Worm (Caenorhabditis elegans) whole organism, L1 larva: Measurements from ENCODE around the gene T27E7.1.

ENCODE experiments used
- C04F5.9 ChIP-seq: sonication (generic microtip); optimal IDR thresholded peaks from 2 replicates; lab custom pipeline; 2016; ENCODE audit warnings: missing genetic modification characterization, missing compliant biosample characterization
- C16A3.4 ChIP-seq: fragments of 150-350 bp; optimal IDR thresholded peaks from 2 replicates; lab custom pipeline; 2014; ENCODE audit warnings: missing biosample characterization, missing genetic modification characterization
- aha-1 ChIP-seq: fragments of 150-350 bp; optimal IDR thresholded peaks from 2 replicates; lab custom pipeline; 2014; ENCODE audit warnings: missing biosample characterization, missing genetic modification characterization
- ceh-63 ChIP-seq: fragments of 200-800 bp; sonication (Bioruptor generic); optimal IDR thresholded peaks from 2 replicates; lab custom pipeline; 2018; ENCODE audit warnings: mild to moderate bottlenecking, missing genetic modification characterization, missing compliant biosample characterization
- ceh-8 ChIP-seq: fragments of 200-800 bp; sonication (Bioruptor generic); optimal IDR thresholded peaks from 2 replicates; lab custom pipeline; 2018; ENCODE audit warnings: mild to moderate bottlenecking, missing genetic modification characterization, moderate library complexity, missing compliant biosample characterization
- ceh-88 ChIP-seq: fragments of 200-800 bp; sonication (Bioruptor generic); IDR thresholded peaks from 2 replicates; pipeline ENCODE4 v1.3.6; 2022; ENCODE audit warnings: missing genetic modification characterization, missing compliant biosample characterization
- ceh-90 ChIP-seq: sonication (generic microtip); optimal IDR thresholded peaks from 2 replicates; lab custom pipeline; 2016; ENCODE audit warnings: missing genetic modification characterization, missing compliant biosample characterization
- egl-13 ChIP-seq: sonication (generic microtip); optimal IDR thresholded peaks from 2 replicates; lab custom pipeline; 2016; ENCODE audit warnings: missing genotype, missing genetic modification reagents, missing genetic modification characterization, missing compliant biosample characterization
- egl-27 ChIP-seq, 2 experiments: fragments of 150-350 bp in 1 of 2; sonication (generic microtip); optimal IDR thresholded peaks; 3 replicates each; lab custom pipeline; 2017 to 2018; ENCODE audit warnings: missing biosample characterization in 2 of 2, missing genetic modification characterization in 2 of 2, missing genetic modification reagents in 2 of 2
- elt-3 ChIP-seq, 6 experiments: fragments of 150-350 bp in 1 of 6; sonication (generic microtip); optimal IDR thresholded peaks; 2 replicates each; lab custom pipeline; 2017 to 2018; ENCODE audit warnings: missing biosample characterization in 6 of 6, missing genetic modification characterization in 6 of 6, inconsistent platforms in 1 of 6
- ets-5 ChIP-seq: fragments of 200-800 bp; sonication (Bioruptor generic); IDR thresholded peaks from 2 replicates; pipeline ENCODE4 v1.3.6; 2022; ENCODE audit warnings: missing genetic modification characterization, missing compliant biosample characterization
- fkh-4 ChIP-seq: sonication (generic microtip); optimal IDR thresholded peaks from 2 replicates; lab custom pipeline; 2016; ENCODE audit warnings: missing compliant biosample characterization, missing genetic modification characterization, borderline replicate concordance
- fos-1 ChIP-seq: fragments of 150-350 bp; optimal IDR thresholded peaks from 2 replicates; lab custom pipeline; 2014; ENCODE audit warnings: missing biosample characterization, missing genetic modification characterization
- grh-1 ChIP-seq: fragments of 200-800 bp; sonication (Bioruptor generic); IDR thresholded peaks from 2 replicates; pipeline ENCODE4 v1.3.6; 2022; ENCODE audit warnings: missing genetic modification reagents, missing genetic modification characterization, missing compliant biosample characterization
- hlh-4 ChIP-seq: sonication (generic microtip); optimal IDR thresholded peaks from 2 replicates; lab custom pipeline; 2016; ENCODE audit warnings: mild to moderate bottlenecking, missing genetic modification characterization, missing compliant biosample characterization
- hpl-2 ChIP-seq: fragments of 150-350 bp; optimal IDR thresholded peaks from 2 replicates; lab custom pipeline; 2014; ENCODE audit warnings: missing biosample characterization, missing genetic modification reagents, missing genetic modification characterization
- lin-14 ChIP-seq: fragments of 200-800 bp; sonication (Bioruptor generic); optimal IDR thresholded peaks from 2 replicates; lab custom pipeline; 2018; ENCODE audit warnings: mild to moderate bottlenecking, missing genetic modification characterization, moderate library complexity, missing compliant biosample characterization
- lin-39 ChIP-seq: fragments of 150-350 bp; optimal IDR thresholded peaks from 2 replicates; lab custom pipeline; 2014; ENCODE audit warnings: missing biosample characterization, missing genetic modification reagents, missing genetic modification characterization
- lir-3 ChIP-seq: sonication (generic microtip); optimal IDR thresholded peaks from 2 replicates; lab custom pipeline; 2016; ENCODE audit warnings: mild to moderate bottlenecking, missing genetic modification characterization, moderate library complexity, missing compliant biosample characterization; ENCODE audit not compliant: poor library complexity
- nhr-11 ChIP-seq: fragments of 150-350 bp; optimal IDR thresholded peaks from 2 replicates; lab custom pipeline; 2014; ENCODE audit warnings: missing biosample characterization, missing genetic modification characterization
- nhr-76 ChIP-seq: sonication (generic microtip); optimal IDR thresholded peaks from 2 replicates; lab custom pipeline; 2017; ENCODE audit warnings: missing biosample characterization, missing genetic modification characterization
- nhr-84 ChIP-seq: sonication (generic microtip); optimal IDR thresholded peaks from 2 replicates; lab custom pipeline; 2017; ENCODE audit warnings: missing biosample characterization, missing genetic modification characterization
- pag-3 ChIP-seq: sonication (generic microtip); optimal IDR thresholded peaks from 2 replicates; lab custom pipeline; 2017; ENCODE audit warnings: missing genetic modification characterization, mild to moderate bottlenecking, missing compliant biosample characterization, antibody characterized with exemption, borderline replicate concordance; ENCODE audit not compliant: insufficient read depth
- pax-3 ChIP-seq: fragments of 200-800 bp; sonication (Bioruptor generic); optimal IDR thresholded peaks from 2 replicates; lab custom pipeline; 2018; ENCODE audit warnings: mild to moderate bottlenecking, missing genetic modification characterization, moderate library complexity, missing compliant biosample characterization
- rnt-1 ChIP-seq: sonication (generic microtip); optimal IDR thresholded peaks from 2 replicates; lab custom pipeline; 2016; ENCODE audit warnings: mild to moderate bottlenecking, missing genetic modification characterization, moderate library complexity, missing compliant biosample characterization
- snpc-4 ChIP-seq: fragments of 150-350 bp; optimal IDR thresholded peaks from 2 replicates; lab custom pipeline; 2014; ENCODE audit warnings: missing biosample characterization, missing genetic modification characterization
- sptf-1 ChIP-seq: fragments of 150-350 bp; optimal IDR thresholded peaks from 2 replicates; lab custom pipeline; 2014; ENCODE audit warnings: missing biosample characterization, missing genetic modification characterization
- sup-37 ChIP-seq: fragments of 200-800 bp; sonication (Bioruptor generic); optimal IDR thresholded peaks from 2 replicates; lab custom pipeline; 2018; ENCODE audit warnings: mild to moderate bottlenecking, missing genetic modification characterization, missing compliant biosample characterization
- unc-130 ChIP-seq: fragments of 150-350 bp; optimal IDR thresholded peaks from 2 replicates; lab custom pipeline; 2017; ENCODE audit warnings: missing biosample characterization, missing genetic modification characterization, inconsistent platforms
- unc-62 ChIP-seq: fragments of 150-350 bp; optimal IDR thresholded peaks from 2 replicates; lab custom pipeline; 2014; ENCODE audit warnings: missing biosample characterization, missing genetic modification reagents, missing genetic modification characterization
- unc-86 ChIP-seq: sonication (generic microtip); optimal IDR thresholded peaks from 2 replicates; lab custom pipeline; 2016; ENCODE audit warnings: missing genetic modification characterization, missing compliant biosample characterization
- unc-98 ChIP-seq: fragments of 200-800 bp; sonication (Bioruptor generic); IDR thresholded peaks from 2 replicates; pipeline ENCODE4 v1.3.6; 2022; ENCODE audit warnings: missing genetic modification characterization, missing compliant biosample characterization
- vab-15 ChIP-seq: sonication (generic microtip); optimal IDR thresholded peaks from 2 replicates; lab custom pipeline; 2017; ENCODE audit warnings: missing genotype, mild to moderate bottlenecking, missing genetic modification characterization, missing compliant biosample characterization
- xbp-1 ChIP-seq: sonication (generic microtip); optimal IDR thresholded peaks from 2 replicates; lab custom pipeline; 2016; ENCODE audit warnings: missing genetic modification characterization, missing compliant biosample characterization
- zag-1 ChIP-seq: fragments of 150-350 bp; optimal IDR thresholded peaks from 2 replicates; lab custom pipeline; 2014; ENCODE audit warnings: missing biosample characterization, missing genetic modification characterization
- zip-4 ChIP-seq: fragments of 200-800 bp; sonication (Bioruptor generic); optimal IDR thresholded peaks from 2 replicates; lab custom pipeline; 2018; ENCODE audit warnings: mild to moderate bottlenecking, missing genetic modification characterization, moderate library complexity, missing compliant biosample characterization

Gene T27E7.1

DNA sequence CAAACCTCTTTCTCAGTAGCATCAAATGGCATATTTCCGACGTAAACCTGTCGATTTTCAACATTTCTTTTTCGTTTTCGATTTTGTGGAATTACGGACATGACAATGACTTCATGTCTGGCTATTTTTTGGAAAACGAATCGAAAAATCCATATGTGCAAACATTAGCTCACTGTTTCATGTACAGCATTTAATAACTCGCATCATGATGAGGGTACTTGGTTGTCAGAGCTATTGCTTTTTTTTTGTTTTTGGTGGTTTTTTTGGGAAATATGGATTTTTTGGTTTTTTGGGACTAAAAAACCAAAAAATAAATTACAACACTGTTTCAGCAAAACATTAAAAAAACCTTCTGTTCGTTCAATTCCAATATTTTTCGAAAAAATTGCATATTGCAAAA, 7.2 kb upstream of the T27E7.1 start, which contains the start of gene Y57G11A.5:
Y57G11A.5 (minus strand) TSS at position 101 of the 400 bp plus-strand sequence.
- TF ChIP-seq unc-86 (tag; lab: Kevin White, UChicago): no peak
- no peak for TF ChIP-seq hpl-2
- TF ChIP-seq unc-98 (GFP tag; lab: Robert Waterston, UW): no peak
- no peak for TF ChIP-seq sptf-1 (tag; lab: Kevin White, UChicago)
- TF ChIP-seq egl-13: no peak
- no peak for TF ChIP-seq vab-15 (tag; lab: Kevin White, UChicago)
- TF ChIP-seq lin-39 (tag; lab: Kevin White, UChicago): no peak
- no peak for TF ChIP-seq xbp-1
- TF ChIP-seq ceh-90 (tag; lab: Kevin White, UChicago): no peak
- TF ChIP-seq egl-27 (tag; optimal IDR thresholded peaks at IDR 0.05; lab: Kevin White, UChicago): no peak
- no peak for TF ChIP-seq pag-3 (tag; lab: Kevin White, UChicago)
- TF ChIP-seq elt-3 (tag; optimal IDR thresholded peaks at IDR 0.05; lab: Kevin White, UChicago): no peak

DNA sequence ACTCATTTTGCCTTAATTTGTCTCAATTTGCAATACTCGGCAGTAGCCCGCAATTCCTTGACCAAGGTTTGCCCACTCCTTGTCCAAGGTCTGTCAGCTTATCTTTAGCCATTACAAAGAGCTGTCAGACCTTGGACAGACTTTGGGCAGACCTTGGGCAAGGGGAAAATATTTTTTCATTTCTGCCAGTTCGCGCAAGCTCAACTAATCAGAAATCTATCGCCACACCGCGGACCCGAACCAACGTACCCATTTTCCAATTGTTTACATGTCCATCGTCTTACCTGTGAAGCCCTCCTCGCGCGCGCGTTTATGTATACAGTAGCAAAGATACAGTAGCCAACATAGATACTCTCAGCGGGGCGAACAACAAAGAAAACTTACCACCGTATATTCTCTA, 4.4 kb upstream of the T27E7.1 start:
- no peak for TF ChIP-seq lin-39 (tag; lab: Kevin White, UChicago)
- TF ChIP-seq sup-37: no peak
- TF ChIP-seq lin-14 (GFP tag; lab: Kevin White, UChicago): no peak
- no peak for TF ChIP-seq aha-1 (tag; lab: Kevin White, UChicago)
- TF ChIP-seq sptf-1 (tag; lab: Kevin White, UChicago): no peak
- no peak for TF ChIP-seq fos-1 (tag; lab: Kevin White, UChicago)
- TF ChIP-seq nhr-76: no peak
- no peak for TF ChIP-seq elt-3 (tag; optimal IDR thresholded peaks at IDR 0.05; lab: Kevin White, UChicago)
- TF ChIP-seq xbp-1: no peak
- TF ChIP-seq fkh-4 (tag; lab: Kevin White, UChicago): no peak
- TF ChIP-seq rnt-1 (tag; lab: Kevin White, UChicago): no peak
- no peak for TF ChIP-seq ceh-8
- no peak for TF ChIP-seq ets-5 (GFP tag; lab: Robert Waterston, UW)
- TF ChIP-seq unc-62: no peak
- no peak for TF ChIP-seq ceh-88 (GFP tag; lab: Robert Waterston, UW)
- no peak for TF ChIP-seq pax-3 (tag; lab: Kevin White, UChicago)

DNA sequence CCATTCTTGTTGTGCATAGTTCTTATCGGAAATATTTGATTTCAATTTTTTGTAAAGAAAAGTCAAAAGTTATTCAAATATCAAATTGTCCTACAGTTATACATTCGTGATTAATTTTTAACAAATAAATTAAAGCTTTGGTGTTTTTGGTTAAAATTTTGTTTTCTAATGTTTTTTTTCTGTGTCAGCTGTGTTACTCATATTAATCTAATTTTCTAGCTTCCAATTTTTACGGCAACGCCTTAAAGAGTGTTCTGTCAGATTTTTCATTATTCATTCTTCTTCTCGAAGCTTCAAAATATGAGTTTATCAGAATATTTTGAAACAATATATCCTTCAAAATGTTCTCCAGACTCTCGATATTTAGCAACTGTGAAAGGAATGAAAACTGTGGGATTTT, 4.0 kb downstream of the T27E7.1 start, which contains the start of gene srh-63:
srh-63 (plus strand) TSS at position 301 of the 400 bp plus-strand sequence.
- TF ChIP-seq grh-1 (no peak), nhr-84 (no peak), C16A3.4 (tag; lab: Kevin White, UChicago) (no peak), unc-130 (tag; lab: Kevin White, UChicago) (no peak), lin-39 (tag; lab: Kevin White, UChicago) (no peak), snpc-4 (tag; lab: Kevin White, UChicago) (no peak), zag-1 (tag; lab: Kevin White, UChicago) (no peak), vab-15 (tag; lab: Kevin White, UChicago) (no peak), hlh-4 (tag; lab: Kevin White, UChicago) (no peak), C04F5.9 (no peak), zip-4 (no peak), ceh-63 (GFP tag; lab: Kevin White, UChicago) (no peak), hpl-2 (no peak), lir-3 (tag; lab: Kevin White, UChicago) (no peak), nhr-11 (tag; lab: Kevin White, UChicago) (no peak), ets-5 (GFP tag; lab: Robert Waterston, UW) (no peak)
